Worm (Caenorhabditis elegans) whole organism, L4 larva: Measurements from ENCODE around the gene peb-1.
A peak's percentile ranks its signal among the peaks of the same experiment; 100 is the strongest.

Source experiments
- D1046.2 ChIP-seq: fragments of 200-800 bp; sonication (Bioruptor generic); IDR thresholded peaks from 2 replicates; pipeline ENCODE4 v1.3.6; 2022; ENCODE audit warnings: missing genetic modification characterization, missing compliant biosample characterization
- F10B5.3 ChIP-seq: sonication (generic microtip); optimal IDR thresholded peaks from 2 replicates; lab custom pipeline; 2016; ENCODE audit warnings: mild to moderate bottlenecking, missing genetic modification characterization, missing compliant biosample characterization
- F26F4.8 ChIP-seq: fragments of 200-800 bp; sonication (Bioruptor generic); conservative IDR thresholded peaks from 2 replicates; pipeline ENCODE4 v1.3.6; 2022; ENCODE audit warnings: missing genetic modification characterization, missing compliant biosample characterization
- F44E2.7 ChIP-seq: fragments of 200-800 bp; sonication (Bioruptor generic); IDR thresholded peaks from 2 replicates; pipeline ENCODE4 v2.1.2; 2022; ENCODE audit warnings: missing genetic modification characterization, missing compliant biosample characterization
- T26A8.4 ChIP-seq: fragments of 200-800 bp; sonication (Bioruptor generic); IDR thresholded peaks from 2 replicates; pipeline ENCODE4 v1.3.6; 2022; ENCODE audit warnings: missing genetic modification characterization, missing compliant biosample characterization
- Y48G9A.11 ChIP-seq: fragments of 200-800 bp; sonication (Bioruptor generic); IDR thresholded peaks from 2 replicates; pipeline ENCODE4 v1.3.6; 2022; ENCODE audit warnings: missing genetic modification reagents, missing genetic modification characterization, missing compliant biosample characterization
- ama-1 ChIP-seq: fragments of 150-350 bp; optimal IDR thresholded peaks from 2 replicates; lab custom pipeline; 2014; ENCODE audit warnings: inconsistent platforms, mixed read lengths
- ceh-20 ChIP-seq: fragments of 200-800 bp; sonication (Bioruptor generic); IDR thresholded peaks from 2 replicates; pipeline ENCODE4 v1.3.6; 2022; ENCODE audit warnings: missing genetic modification reagents, missing genetic modification characterization, missing compliant biosample characterization
- ceh-32 ChIP-seq: sonication (generic microtip); optimal IDR thresholded peaks from 2 replicates; lab custom pipeline; 2016; ENCODE audit warnings: mild to moderate bottlenecking, missing genetic modification characterization, missing compliant biosample characterization; ENCODE audit not compliant: poor library complexity
- daf-16 ChIP-seq, 3 experiments: sonication (generic microtip); optimal IDR thresholded peaks; 2 replicates each; lab custom pipeline; 2016 to 2017; ENCODE audit warnings: missing genetic modification characterization in 3 of 3, missing genetic modification reagents in 3 of 3, mild to moderate bottlenecking in 2 of 3, missing compliant biosample characterization in 2 of 3, missing biosample characterization in 1 of 3, moderate library complexity in 1 of 3
- daf-19 ChIP-seq: fragments of 200-800 bp; sonication (Bioruptor generic); conservative IDR thresholded peaks from 2 replicates; pipeline ENCODE4 v1.3.6; 2022; ENCODE audit warnings: missing genetic modification characterization, missing compliant biosample characterization
- dmd-6 ChIP-seq: fragments of 200-800 bp; sonication (Bioruptor generic); IDR thresholded peaks from 2 replicates; pipeline ENCODE4 v1.3.6; 2022; ENCODE audit warnings: missing genetic modification reagents, missing genetic modification characterization, missing compliant biosample characterization
- dmd-8 ChIP-seq: fragments of 200-800 bp; sonication (Bioruptor generic); IDR thresholded peaks from 2 replicates; pipeline ENCODE4 v1.3.6; 2022; ENCODE audit warnings: missing genetic modification characterization, missing compliant biosample characterization
- dpl-1 ChIP-seq: fragments of 150-350 bp; optimal IDR thresholded peaks from 2 replicates; lab custom pipeline; 2014; ENCODE audit warnings: missing biosample characterization, missing genetic modification reagents, missing genetic modification characterization
- dve-1 ChIP-seq: sonication (generic microtip); optimal IDR thresholded peaks from 2 replicates; lab custom pipeline; 2017; ENCODE audit warnings: antibody characterized with exemption, mild to moderate bottlenecking, missing genetic modification characterization, missing compliant biosample characterization; ENCODE audit not compliant: insufficient read depth
- egl-27 ChIP-seq: sonication (generic microtip); optimal IDR thresholded peaks from 3 replicates; lab custom pipeline; 2017; ENCODE audit warnings: missing biosample characterization, missing genetic modification reagents, missing genetic modification characterization
- hlh-11 ChIP-seq: fragments of 200-800 bp; sonication (Bioruptor generic); optimal IDR thresholded peaks from 2 replicates; lab custom pipeline; 2018; ENCODE audit warnings: mild to moderate bottlenecking, missing genetic modification characterization, missing compliant biosample characterization
- hlh-30 ChIP-seq: sonication (generic microtip); optimal IDR thresholded peaks from 2 replicates; lab custom pipeline; 2017; ENCODE audit warnings: antibody characterized with exemption, mild to moderate bottlenecking, missing genetic modification characterization, missing compliant biosample characterization; ENCODE audit not compliant: insufficient read depth
- mdl-1 ChIP-seq, 2 experiments: fragments of 150-350 bp in 1 of 2; sonication (generic microtip) in 1 of 2; optimal IDR thresholded peaks; 2 replicates each; lab custom pipeline; 2014 to 2017; ENCODE audit warnings: missing biosample characterization in 2 of 2, missing genetic modification characterization in 2 of 2
- mep-1 ChIP-seq: fragments of 150-350 bp; sonication (generic microtip); optimal IDR thresholded peaks from 3 replicates; lab custom pipeline; 2014; ENCODE audit warnings: missing biosample characterization, missing genetic modification characterization
- mxl-2 ChIP-seq: fragments of 200-800 bp; sonication (Bioruptor generic); conservative IDR thresholded peaks from 2 replicates; pipeline ENCODE4 v1.3.6; 2022; ENCODE audit warnings: missing genetic modification reagents, missing genetic modification characterization, missing compliant biosample characterization
- nhr-10 ChIP-seq: fragments of 150-350 bp; optimal IDR thresholded peaks from 2 replicates; lab custom pipeline; 2014; ENCODE audit warnings: missing biosample characterization, missing genetic modification characterization
- nhr-28 ChIP-seq: fragments of 150-350 bp; optimal IDR thresholded peaks from 2 replicates; lab custom pipeline; 2014; ENCODE audit warnings: missing biosample characterization, missing genetic modification characterization
- nhr-41 ChIP-seq: fragments of 200-800 bp; sonication (Bioruptor generic); IDR thresholded peaks from 2 replicates; pipeline ENCODE4 v1.3.6; 2022; ENCODE audit warnings: missing genetic modification reagents, missing genetic modification characterization, missing compliant biosample characterization
- nhr-77 ChIP-seq: fragments of 150-350 bp; optimal IDR thresholded peaks from 2 replicates; lab custom pipeline; 2014; ENCODE audit warnings: missing biosample characterization, missing genetic modification characterization
- pha-4 ChIP-seq, 2 experiments: fragments of 150-350 bp in 1 of 2; fragments of 200-800 bp in 1 of 2; sonication (Bioruptor generic) in 1 of 2; IDR thresholded peaks in 1 of 2; optimal IDR thresholded peaks in 1 of 2; 2 replicates each; pipeline versions ENCODE4 v1.3.6 to Lab custom; 2014 to 2022; ENCODE audit warnings: missing genetic modification characterization in 2 of 2, missing genetic modification reagents in 2 of 2, missing biosample characterization in 1 of 2, missing compliant biosample characterization in 1 of 2
- php-3 ChIP-seq: fragments of 200-800 bp; sonication (Bioruptor generic); IDR thresholded peaks from 2 replicates; pipeline ENCODE4 v1.3.6; 2022; ENCODE audit warnings: missing genetic modification reagents, missing genetic modification characterization, missing compliant biosample characterization
- pqm-1 ChIP-seq: sonication (generic microtip); optimal IDR thresholded peaks from 2 replicates; lab custom pipeline; 2017; ENCODE audit warnings: missing biosample characterization, missing genetic modification characterization
- rbr-2 ChIP-seq: sonication (generic microtip); optimal IDR thresholded peaks from 2 replicates; lab custom pipeline; 2016; ENCODE audit warnings: missing genotype, missing genetic modification characterization, missing compliant biosample characterization
- set-16 ChIP-seq: fragments of 200-800 bp; sonication (Bioruptor generic); IDR thresholded peaks from 2 replicates; pipeline ENCODE4 v1.3.6; 2022; ENCODE audit warnings: missing genetic modification reagents, missing genetic modification characterization, missing compliant biosample characterization
- snpc-4 ChIP-seq: fragments of 150-350 bp; optimal IDR thresholded peaks from 2 replicates; lab custom pipeline; 2014; ENCODE audit warnings: missing biosample characterization, missing genetic modification characterization
- tag-97 ChIP-seq: fragments of 200-800 bp; sonication (Bioruptor generic); IDR thresholded peaks from 2 replicates; pipeline ENCODE4 v1.3.6; 2022; ENCODE audit warnings: missing genetic modification characterization, missing compliant biosample characterization
- tra-1 ChIP-seq: fragments of 200-800 bp; sonication (Bioruptor generic); IDR thresholded peaks from 2 replicates; pipeline ENCODE4 v1.3.6; 2022; ENCODE audit warnings: missing genetic modification reagents, missing genetic modification characterization, missing compliant biosample characterization
- unc-62 ChIP-seq, 3 experiments: fragments of 150-350 bp in 1 of 3; sonication (generic microtip); optimal IDR thresholded peaks in 2 of 3; peaks in 1 of 3; 1 replicate in 1 of 3; 2 replicates in 2 of 3; lab custom pipeline; 2014 to 2017; ENCODE audit warnings: missing biosample characterization in 3 of 3, missing genetic modification characterization in 3 of 3, missing genetic modification reagents in 3 of 3, missing genotype in 1 of 3
- zfp-2 ChIP-seq: sonication (generic microtip); optimal IDR thresholded peaks from 2 replicates; lab custom pipeline; 2016; ENCODE audit warnings: mild to moderate bottlenecking, missing genetic modification characterization, missing compliant biosample characterization

The peb-1 gene

ce11 chrX:2177731-2178326 lies 33.0 kb upstream of the peb-1 start:
- TF ChIP-seq mxl-2 (GFP tag; lab: Robert Waterston, UW) (no peak), ceh-20 (GFP tag; lab: Robert Waterston, UW) (no peak), tag-97 (GFP tag; lab: Robert Waterston, UW) (no peak), unc-62 (GFP tag; optimal IDR thresholded peaks at IDR 0.05 in 1 of 2; lab: Kevin White, UChicago) (peak in 1 of 2 experiments; percentile 82), unc-62 (tag; optimal IDR thresholded peaks at IDR 0.05; lab: Kevin White, UChicago) (no peak), dmd-6 (GFP tag; lab: Robert Waterston, UW) (peak; percentile 8; the same call in 1 of the 2 replicates), daf-19 (no peak), pqm-1 (tag; lab: Kevin White, UChicago) (peak; percentile 40), php-3 (no peak)

ce11 chrX:2178410-2178944 lies 32.4 kb upstream of the peb-1 start:
- no peak for TF ChIP-seq Y48G9A.11 (GFP tag; lab: Robert Waterston, UW)
- TF ChIP-seq daf-16 (GFP tag; optimal IDR thresholded peaks at IDR 0.05; lab: Kevin White, UChicago): no peak
- TF ChIP-seq daf-16 (tag; optimal IDR thresholded peaks at IDR 0.05; lab: Kevin White, UChicago): peak; percentile 15
- peak; percentile 37 for TF ChIP-seq dmd-6 (GFP tag; lab: Robert Waterston, UW)
- no peak for TF ChIP-seq T26A8.4
- TF ChIP-seq pqm-1 (tag; lab: Kevin White, UChicago): peak; percentile 32
- no peak for TF ChIP-seq dpl-1 (GFP tag; lab: Kevin White, UChicago)
- TF ChIP-seq nhr-28 (tag; lab: Kevin White, UChicago): peak; percentile 43
- 0 out of 2 replicates have a peak, but pooled peaks have one; percentile 15 for TF ChIP-seq tra-1 (GFP tag; lab: Robert Waterston, UW)
- no peak for TF ChIP-seq F44E2.7 (GFP tag; lab: Robert Waterston, UW)
- peak; percentile 10 for TF ChIP-seq hlh-30 (tag; lab: Kevin White, UChicago)
- peak; percentile 62 for TF ChIP-seq dve-1 (tag; lab: Kevin White, UChicago)
- peak in 1 of 2 experiments; percentile 28 for TF ChIP-seq mdl-1 (tag; optimal IDR thresholded peaks at IDR 0.05; lab: Kevin White, UChicago)
- peak; percentile 28 for TF ChIP-seq hlh-11 (tag; lab: Kevin White, UChicago)

ce11 chrX:2180588-2180987 lies 30.3 kb upstream of the peb-1 start, which contains the start of gene F48B9.1:
Gene F48B9.1, plus strand, starts transcription at chrX:2180888.
- TF ChIP-seq dmd-8 (GFP tag; lab: Robert Waterston, UW): no peak
- TF ChIP-seq F10B5.3 (tag; lab: Kevin White, UChicago): no peak
- no peak for TF ChIP-seq dve-1 (tag; lab: Kevin White, UChicago)
- no peak for TF ChIP-seq ama-1 (lab: Kevin White, UChicago)
- TF ChIP-seq set-16 (GFP tag; lab: Robert Waterston, UW): no peak
- no peak for TF ChIP-seq nhr-77
- TF ChIP-seq F26F4.8 (GFP tag; lab: Robert Waterston, UW): no peak
- TF ChIP-seq nhr-41: no peak
- TF ChIP-seq snpc-4 (tag; lab: Kevin White, UChicago): no peak
- TF ChIP-seq egl-27: no peak
- no peak for TF ChIP-seq nhr-10 (tag; lab: Kevin White, UChicago)
- no peak for TF ChIP-seq Y48G9A.11 (GFP tag; lab: Robert Waterston, UW)
- TF ChIP-seq D1046.2 (GFP tag; lab: Robert Waterston, UW): no peak
- TF ChIP-seq zfp-2 (tag; lab: Kevin White, UChicago): no peak
- TF ChIP-seq ceh-32 (tag; lab: Kevin White, UChicago): no peak

- peak; percentile 37 for TF ChIP-seq hlh-11 (tag; lab: Kevin White, UChicago)
- no peak for TF ChIP-seq pha-4 (GFP tag; IDR thresholded peaks at IDR 0.05; lab: Robert Waterston, UW)
- no peak for TF ChIP-seq pha-4 (tag; optimal IDR thresholded peaks at IDR 0.05; lab: Kevin White, UChicago)
- no peak for TF ChIP-seq rbr-2
- TF ChIP-seq hlh-30 (tag; lab: Kevin White, UChicago): no peak
- TF ChIP-seq mep-1 (tag; lab: Kevin White, UChicago): no peak
- TF ChIP-seq, all 104 proteins: peak for 1
Observed at ce11 chrX:2188885-2189284, 22.0 kb upstream of the peb-1 start.
